Fruit fly (Drosophila melanogaster): ENCODE measurements around the gene CG11970.

The CG11970 gene

dm6 chr3R:8954515-8955358 lies 29.8 kb upstream of the CG11970 start (continued):
- no peak for TF ChIP-seq CG6854 (GFP tag; optimal IDR thresholded peaks at IDR 0.05)
- TF ChIP-seq CG10631 (GFP tag; optimal IDR thresholded peaks at IDR 0.05) = no peak
- no peak for TF ChIP-seq esn (GFP tag; optimal IDR thresholded peaks at IDR 0.05)
- no peak for TF ChIP-seq CG9139 (GFP tag; optimal IDR thresholded peaks at IDR 0.05)
- TF ChIP-seq Eip78C (GFP tag) = peak; percentile 8
- peak; percentile 31 for TF ChIP-seq CG4318 (GFP tag; optimal IDR thresholded peaks at IDR 0.05)
- no peak for TF ChIP-seq Hr38 (GFP tag; optimal IDR thresholded peaks at IDR 0.05)
- TF ChIP-seq CG34406 (GFP tag; optimal IDR thresholded peaks at IDR 0.05) = peak; percentile 1
- TF ChIP-seq fkh (GFP tag; optimal IDR thresholded peaks at IDR 0.05) = no peak

DNA sequence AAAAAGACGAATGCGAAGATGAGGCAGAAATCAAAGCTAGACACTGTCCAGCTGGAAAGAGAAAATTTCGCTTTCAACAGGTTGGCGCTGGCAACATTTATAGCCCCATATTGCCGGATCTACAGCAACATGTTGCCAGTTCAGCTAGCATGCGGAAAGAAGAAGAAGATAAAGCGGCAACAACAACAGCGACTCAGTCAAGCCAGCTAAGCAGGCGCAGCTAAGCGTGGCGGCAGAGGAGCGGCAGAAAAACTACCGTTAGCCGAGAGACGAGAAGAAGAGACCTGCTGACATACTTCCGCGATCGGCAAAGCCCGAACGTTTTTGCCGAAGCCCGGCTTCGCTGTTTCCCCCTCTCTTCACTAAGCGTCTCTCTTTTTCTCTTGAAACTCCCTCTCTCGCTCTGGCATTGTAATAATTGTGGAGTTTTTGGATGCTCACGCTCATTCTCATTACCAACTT lies 29.1 kb upstream of the CG11970 start:
- TF ChIP-seq Hr4 (GFP tag; optimal IDR thresholded peaks at IDR 0.05) (no peak), acj6 (GFP tag; optimal IDR thresholded peaks at IDR 0.05) (no peak), CG8119 (GFP tag; IDR thresholded peaks at IDR 0.05) (no peak), CG3032 (tag; optimal IDR thresholded peaks at IDR 0.05) (no peak), fkh (GFP tag; optimal IDR thresholded peaks at IDR 0.05) (no peak), CG10631 (GFP tag; optimal IDR thresholded peaks at IDR 0.05) (no peak), Hr39 (GFP tag; optimal IDR thresholded peaks at IDR 0.05) (no peak), CG16779 (tag; optimal IDR thresholded peaks at IDR 0.05) (no peak), dsx (GFP tag; optimal IDR thresholded peaks at IDR 0.05; ENCODE audit: poor library complexity, severe bottlenecking) (peak; percentile 5), CG6854 (GFP tag; optimal IDR thresholded peaks at IDR 0.05) (peak; percentile 35), cyc (GFP tag; optimal IDR thresholded peaks at IDR 0.05) (no peak), Eip75B (GFP tag; optimal IDR thresholded peaks at IDR 0.05) (peak; percentile 74), Smox (GFP tag; optimal IDR thresholded peaks at IDR 0.05) (no peak), CG9139 (GFP tag; optimal IDR thresholded peaks at IDR 0.05) (no peak), CG6792 (GFP tag; optimal IDR thresholded peaks at IDR 0.05) (no peak), vri (GFP tag; optimal IDR thresholded peaks at IDR 0.05) (no peak), eg (GFP tag; IDR thresholded peaks at IDR 0.05) (peak; percentile 17; the same call in 1 of the 3 replicates), OdsH (GFP tag; optimal IDR thresholded peaks at IDR 0.05) (no peak), Blimp-1 (GFP tag; optimal IDR thresholded peaks at IDR 0.05) (peak; percentile 33), CG7368 (GFP tag; optimal IDR thresholded peaks at IDR 0.05) (no peak), dac (GFP tag; optimal IDR thresholded peaks at IDR 0.05) (no peak), Sox15 (GFP tag; optimal IDR thresholded peaks at IDR 0.05) (no peak), CG1621 (tag; optimal IDR thresholded peaks at IDR 0.05) (peak; percentile 23), CG3919 (GFP tag; optimal IDR thresholded peaks at IDR 0.05) (no peak), Hr38 (GFP tag; optimal IDR thresholded peaks at IDR 0.05) (no peak), Met (GFP tag; optimal IDR thresholded peaks at IDR 0.05) (no peak), Lpt (GFP tag; optimal IDR thresholded peaks at IDR 0.05) (no peak), achi (GFP tag; optimal IDR thresholded peaks at IDR 0.05) (no peak), Ets21C (GFP tag; optimal IDR thresholded peaks at IDR 0.05) (no peak), pdm3 (GFP tag; optimal IDR thresholded peaks at IDR 0.05) (no peak), CG11762 (GFP tag; optimal IDR thresholded peaks at IDR 0.05; ENCODE audit: insufficient read depth) (no peak), CG8319 (GFP tag; optimal IDR thresholded peaks at IDR 0.05) (no peak)

dm6 chr3R:8956333-8956732 lies 28.2 kb upstream of the CG11970 start:
- no peak for TF ChIP-seq achi (GFP tag; optimal IDR thresholded peaks at IDR 0.05)
- no peak for TF ChIP-seq topi (GFP tag; optimal IDR thresholded peaks at IDR 0.05)
- no peak for TF ChIP-seq Ets21C (GFP tag; optimal IDR thresholded peaks at IDR 0.05)
- no peak for TF ChIP-seq Sox14 (GFP tag; optimal IDR thresholded peaks at IDR 0.05)
- no peak for TF ChIP-seq Gug (GFP tag; IDR thresholded peaks at IDR 0.05)
- no peak for TF ChIP-seq fd59A (GFP tag; optimal IDR thresholded peaks at IDR 0.05)
- TF ChIP-seq CG11762 (GFP tag; optimal IDR thresholded peaks at IDR 0.05; ENCODE audit: insufficient read depth) = no peak
- no peak for TF ChIP-seq acj6 (GFP tag; optimal IDR thresholded peaks at IDR 0.05)
- no peak for TF ChIP-seq Hr38 (GFP tag; optimal IDR thresholded peaks at IDR 0.05)
- TF ChIP-seq Ets96B (tag; optimal IDR thresholded peaks at IDR 0.05) = no peak
- no peak for TF ChIP-seq esn (GFP tag; optimal IDR thresholded peaks at IDR 0.05)
- TF ChIP-seq CG10669 (GFP tag; optimal IDR thresholded peaks at IDR 0.05) = no peak
- TF ChIP-seq net (GFP tag; optimal IDR thresholded peaks at IDR 0.05) = no peak
